Worm (Caenorhabditis elegans): ENCODE measurements around the gene F58D2.4.

- no peak for TF ChIP-seq lin-26 (GFP tag; IDR thresholded peaks at IDR 0.05)
- no peak for TF ChIP-seq ztf-18 (tag; optimal IDR thresholded peaks at IDR 0.05)
- TF ChIP-seq F37B4.10 (GFP tag; IDR thresholded peaks at IDR 0.05) = no peak
- no peak for TF ChIP-seq lin-40 (tag; optimal IDR thresholded peaks at IDR 0.05)
- no peak for TF ChIP-seq nhr-179 (tag; optimal IDR thresholded peaks at IDR 0.05)
- TF ChIP-seq dpl-1 (GFP tag; optimal IDR thresholded peaks at IDR 0.05) = no peak
- TF ChIP-seq Y67H2A.10 (GFP tag; conservative IDR thresholded peaks at IDR 0.05) = no peak
- no peak for TF ChIP-seq F49E8.2 (tag; optimal IDR thresholded peaks at IDR 0.05; ENCODE audit: insufficient read depth)
- no peak for TF ChIP-seq B0019.2 (GFP tag; conservative IDR thresholded peaks at IDR 0.05)
- TF ChIP-seq nfyb-1 (GFP tag; IDR thresholded peaks at IDR 0.05) = no peak
Observed at ce11 chrIV:13236485-13236884, 47.6 kb upstream of the F58D2.4 start, which contains the start of gene pwp-1.
